Fruit fly (Drosophila melanogaster) whole organism, prepupa: ENCODE results near the gene drongo.
A peak's percentile ranks its signal among the peaks of the same experiment; 100 is the strongest.

ENCODE experiments used
- CG10631 ChIP-seq: fragments of 200-800 bp; sonication (Bioruptor generic); optimal IDR thresholded peaks from 2 replicates; lab custom pipeline; 2016; ENCODE audit warnings: missing biosample characterization, missing genetic modification characterization
- CG11902 ChIP-seq: fragments of 200-800 bp; sonication (Bioruptor generic); optimal IDR thresholded peaks from 3 replicates; lab custom pipeline; 2016; ENCODE audit warnings: missing biosample characterization, missing genetic modification characterization
- CG1621 ChIP-seq: fragments of 200-800 bp; sonication (Bioruptor generic); optimal IDR thresholded peaks from 3 replicates; lab custom pipeline; 2018; ENCODE audit warnings: missing biosample characterization, mild to moderate bottlenecking, missing genetic modification characterization
- CG3032 ChIP-seq: fragments of 200-800 bp; optimal IDR thresholded peaks from 2 replicates; lab custom pipeline; 2019; ENCODE audit warnings: missing biosample characterization, mild to moderate bottlenecking, missing genetic modification characterization, moderate library complexity
- CG31627 ChIP-seq: fragments of 200-800 bp; sonication (Bioruptor generic); optimal IDR thresholded peaks from 3 replicates; lab custom pipeline; 2016; ENCODE audit warnings: missing biosample characterization, missing genetic modification characterization
- CG32006 ChIP-seq: fragments of 200-800 bp; sonication (Bioruptor generic); optimal IDR thresholded peaks from 3 replicates; lab custom pipeline; 2017; ENCODE audit warnings: missing biosample characterization, mild to moderate bottlenecking, missing genetic modification characterization
- CG6792 ChIP-seq: fragments of 200-800 bp; sonication (Bioruptor generic); optimal IDR thresholded peaks from 3 replicates; lab custom pipeline; 2016; ENCODE audit warnings: missing biosample characterization, missing genetic modification characterization
- CG6808 ChIP-seq: fragments of 200-800 bp; sonication (Bioruptor generic); optimal IDR thresholded peaks from 3 replicates; lab custom pipeline; 2017; ENCODE audit warnings: missing biosample characterization, missing genetic modification characterization, mild to moderate bottlenecking, moderate library complexity, missing genetic modification reagents
- CG8319 ChIP-seq: fragments of 200-800 bp; sonication (Bioruptor generic); optimal IDR thresholded peaks from 3 replicates; lab custom pipeline; 2016; ENCODE audit warnings: missing biosample characterization, missing genetic modification characterization
- CG9139 ChIP-seq: fragments of 200-800 bp; sonication (Bioruptor generic); optimal IDR thresholded peaks from 3 replicates; lab custom pipeline; 2017; ENCODE audit warnings: missing biosample characterization, mild to moderate bottlenecking, missing genetic modification characterization
- Eip75B ChIP-seq: fragments of 200-800 bp; sonication (Bioruptor generic); optimal IDR thresholded peaks from 3 replicates; lab custom pipeline; 2016; ENCODE audit warnings: missing biosample characterization, missing genetic modification characterization
- Eip78C ChIP-seq: fragments of 200-800 bp; sonication (Bioruptor generic); peaks from one replicate; lab custom pipeline; 2016; ENCODE audit warnings: missing biosample characterization, missing genetic modification characterization
- Ets21C ChIP-seq: fragments of 200-800 bp; sonication (Bioruptor generic); optimal IDR thresholded peaks from 3 replicates; lab custom pipeline; 2016; ENCODE audit warnings: missing biosample characterization, missing genetic modification characterization
- Ets96B ChIP-seq: fragments of 200-800 bp; optimal IDR thresholded peaks from 2 replicates; lab custom pipeline; 2019; ENCODE audit warnings: missing biosample characterization, mild to moderate bottlenecking, missing genetic modification characterization, moderate library complexity
- Hr38 ChIP-seq: sonication (Bioruptor generic); optimal IDR thresholded peaks from 2 replicates; lab custom pipeline; 2016; ENCODE audit warnings: missing biosample characterization, missing genetic modification characterization
- Hr39 ChIP-seq: fragments of 200-800 bp; sonication (Bioruptor generic); optimal IDR thresholded peaks from 2 replicates; lab custom pipeline; 2016; ENCODE audit warnings: missing biosample characterization, missing genetic modification characterization
- Lpt ChIP-seq: fragments of 200-800 bp; sonication (Bioruptor generic); optimal IDR thresholded peaks from 3 replicates; lab custom pipeline; 2016; ENCODE audit warnings: missing biosample characterization, missing genetic modification characterization
- Met ChIP-seq: fragments of 200-800 bp; sonication (Bioruptor generic); optimal IDR thresholded peaks from 3 replicates; lab custom pipeline; 2016; ENCODE audit warnings: missing biosample characterization, missing genetic modification characterization
- Sox15 ChIP-seq: fragments of 200-800 bp; sonication (Bioruptor generic); optimal IDR thresholded peaks from 3 replicates; lab custom pipeline; 2016; ENCODE audit warnings: missing biosample characterization, missing genetic modification characterization
- dac ChIP-seq: fragments of 200-800 bp; sonication (Bioruptor generic); optimal IDR thresholded peaks from 2 replicates; lab custom pipeline; 2017; ENCODE audit warnings: missing biosample characterization, mild to moderate bottlenecking, missing genetic modification characterization
- dsx ChIP-seq: fragments of 200-800 bp; optimal IDR thresholded peaks from 3 replicates; lab custom pipeline; 2019; ENCODE audit warnings: missing biosample characterization, mild to moderate bottlenecking, missing genetic modification characterization, moderate library complexity; ENCODE audit not compliant: poor library complexity, severe bottlenecking
- eg ChIP-seq: fragments of 200-800 bp; sonication (Bioruptor generic); IDR thresholded peaks from 3 replicates; pipeline ENCODE4 v1.3.6; 2022; ENCODE audit warnings: missing biosample characterization, missing genetic modification characterization
- fd85E ChIP-seq: fragments of 200-800 bp; sonication (Bioruptor generic); optimal IDR thresholded peaks from 3 replicates; lab custom pipeline; 2016; ENCODE audit warnings: missing biosample characterization, missing genetic modification characterization
- fkh ChIP-seq: fragments of 200-800 bp; sonication (Bioruptor generic); optimal IDR thresholded peaks from 3 replicates; lab custom pipeline; 2017; ENCODE audit warnings: missing biosample characterization, mild to moderate bottlenecking, missing genetic modification characterization, moderate library complexity
- lz ChIP-seq: fragments of 200-800 bp; sonication (Bioruptor generic); optimal IDR thresholded peaks from 3 replicates; lab custom pipeline; 2016; ENCODE audit warnings: missing biosample characterization, missing genetic modification characterization
- pdm3 ChIP-seq: fragments of 200-800 bp; sonication (Bioruptor generic); optimal IDR thresholded peaks from 3 replicates; lab custom pipeline; 2016; ENCODE audit warnings: missing biosample characterization, missing genetic modification characterization
- spab ChIP-seq: fragments of 200-800 bp; sonication (Bioruptor generic); optimal IDR thresholded peaks from 2 replicates; lab custom pipeline; 2017; ENCODE audit warnings: missing biosample characterization, mild to moderate bottlenecking, missing genetic modification characterization, missing genetic modification reagents
- svp ChIP-seq: fragments of 200-800 bp; sonication (Bioruptor generic); peaks from one replicate; lab custom pipeline; 2016; ENCODE audit warnings: missing biosample characterization, missing genetic modification characterization
- topi ChIP-seq: fragments of 200-800 bp; sonication (Bioruptor generic); optimal IDR thresholded peaks from 3 replicates; lab custom pipeline; 2016; ENCODE audit warnings: missing biosample characterization, missing genetic modification characterization
- vri ChIP-seq: fragments of 200-800 bp; sonication (Bioruptor generic); optimal IDR thresholded peaks from 3 replicates; lab custom pipeline; 2016; ENCODE audit warnings: missing biosample characterization, mild to moderate bottlenecking, missing genetic modification characterization

drongo gene

DNA sequence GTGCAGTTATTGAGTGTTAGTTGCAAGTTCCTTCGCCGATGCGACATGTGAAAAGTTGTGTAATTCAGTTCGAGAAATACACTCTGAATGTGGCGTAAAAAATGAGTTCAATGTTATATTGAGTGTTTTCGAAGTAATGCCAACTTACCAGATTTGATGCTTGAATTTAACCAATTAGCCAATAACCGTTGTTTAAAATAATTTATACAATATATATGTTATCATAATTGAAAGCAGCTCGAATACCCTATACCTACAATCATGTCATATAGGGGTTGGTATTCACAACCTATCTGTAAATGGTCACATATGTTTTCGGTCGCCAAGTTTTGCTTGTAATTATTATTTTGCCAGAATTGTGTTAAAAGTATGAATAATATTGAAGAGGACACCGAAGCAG is 40.6 kb downstream of the drongo start, which contains the start of gene Nnf1b:
Gene Nnf1b (plus strand): TSS at position 301 of the 400 bp plus-strand sequence.
- TF ChIP-seq CG10631 (no peak), CG32006 (GFP tag; lab: Kevin White, UChicago) (no peak), CG31627 (no peak), Met (no peak), Hr39 (no peak), Sox15 (GFP tag; lab: Kevin White, UChicago) (no peak), Eip75B (GFP tag; lab: Kevin White, UChicago) (no peak), Lpt (GFP tag; lab: Kevin White, UChicago) (no peak), pdm3 (GFP tag; lab: Kevin White, UChicago) (no peak), CG9139 (GFP tag; lab: Kevin White, UChicago) (no peak), CG11902 (GFP tag; lab: Kevin White, UChicago) (no peak), CG1621 (tag; lab: Kevin White, UChicago) (no peak), vri (no peak), spab (no peak), CG3032 (no peak), Ets21C (GFP tag; lab: Kevin White, UChicago) (no peak)

DNA sequence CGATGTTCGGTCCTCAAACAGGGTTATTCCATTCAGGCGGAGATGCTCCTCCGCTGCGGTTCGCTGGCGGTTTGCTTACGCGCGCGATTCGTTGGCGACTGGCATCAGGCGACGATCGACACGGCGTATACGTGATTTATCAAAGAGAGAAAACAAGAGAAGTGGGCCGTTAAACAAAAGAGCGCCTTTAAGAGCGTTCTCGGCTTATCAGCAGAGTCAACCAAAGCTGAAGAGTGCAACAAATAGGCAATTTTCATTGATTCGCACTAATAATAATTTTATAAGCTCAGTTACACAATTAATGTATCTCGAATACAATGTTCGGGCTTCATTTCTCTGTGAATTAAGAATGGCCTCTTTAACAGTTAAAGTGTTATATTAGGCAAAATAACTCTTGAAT is 60.2 kb downstream of the drongo start, which contains the start of gene Pkg21D:
Gene Pkg21D (minus strand): TSS at position 101 of the 400 bp plus-strand sequence.
- TF ChIP-seq dsx (no peak), CG8319 (no peak), lz (GFP tag; lab: Kevin White, UChicago) (no peak), Ets96B (no peak), Eip78C (no peak), Hr38 (no peak), CG3032 (no peak), eg (GFP tag; lab: Robert Waterston, UW) (no peak), CG9139 (GFP tag; lab: Kevin White, UChicago) (no peak), CG6808 (GFP tag; lab: Kevin White, UChicago) (no peak)
- TF ChIP-seq, all 60 proteins: peak for 0

DNA sequence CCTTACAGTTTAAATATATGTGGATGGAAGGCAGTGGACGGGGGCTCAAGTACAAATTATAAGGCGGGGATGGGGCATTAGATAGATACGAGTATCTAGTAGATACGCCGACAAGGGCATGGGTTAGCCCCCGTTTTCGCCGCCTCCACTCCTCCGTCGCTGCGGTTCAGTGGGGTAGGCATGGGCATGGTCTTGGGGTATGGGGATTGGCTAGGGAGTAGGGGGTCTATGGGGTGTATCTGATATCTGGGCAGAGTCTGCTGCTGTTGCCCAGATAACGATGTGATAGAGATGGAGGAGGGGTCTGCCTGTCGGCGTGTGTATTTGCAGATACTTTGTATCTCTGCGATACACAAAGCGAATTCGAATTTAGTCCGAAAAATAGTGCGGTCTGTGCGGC is 60.9 kb downstream of the drongo start:
- TF ChIP-seq topi (GFP tag; lab: Kevin White, UChicago) (no peak), CG3032 (no peak), svp (GFP tag; lab: Kevin White, UChicago) (peak; percentile 39), fd85E (GFP tag; lab: Kevin White, UChicago) (no peak), fkh (peak; percentile 53)

DNA sequence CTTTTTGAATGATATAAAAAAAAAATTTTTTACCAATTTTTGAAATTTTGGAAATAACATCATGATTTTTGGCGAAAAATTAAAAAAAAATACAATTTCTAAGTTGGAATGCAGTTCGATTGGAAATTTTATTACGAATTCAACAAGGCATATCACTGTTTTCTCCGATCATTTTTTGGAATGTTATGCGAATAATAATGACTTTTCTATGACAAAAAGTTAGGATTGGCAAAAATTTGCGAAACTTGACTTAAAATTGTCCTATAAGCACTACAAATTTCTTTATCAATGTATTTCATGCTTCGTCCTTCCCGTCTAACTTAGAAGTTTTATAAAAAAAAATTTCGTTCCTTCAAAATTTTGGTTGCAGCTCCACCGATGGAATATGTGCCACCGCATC is 66.8 kb downstream of the drongo start, which contains the start of gene CG3544:
Gene CG3544 (plus strand): TSS at position 301 of the 400 bp plus-strand sequence.
- no peak for TF ChIP-seq CG6792 (GFP tag; lab: Kevin White, UChicago)
- no peak for TF ChIP-seq Eip78C
- TF ChIP-seq CG3032, result no peak
- TF ChIP-seq pdm3 (GFP tag; lab: Kevin White, UChicago), result no peak
- TF ChIP-seq lz (GFP tag; lab: Kevin White, UChicago), result no peak
- no peak for TF ChIP-seq Ets21C (GFP tag; lab: Kevin White, UChicago)
- no peak for TF ChIP-seq dac (GFP tag; lab: Kevin White, UChicago)
- no peak for TF ChIP-seq CG6808 (GFP tag; lab: Kevin White, UChicago)
